Worm (Caenorhabditis elegans) whole organism, L4 larva: ENCODE measurements around the gene F01G10.10.

Experiments used
- D1046.2 ChIP-seq: fragments of 200-800 bp; sonication (Bioruptor generic); IDR thresholded peaks from 2 replicates; pipeline ENCODE4 v1.3.6; 2022; ENCODE audit warnings: missing genetic modification characterization, missing compliant biosample characterization
- R02D3.7 ChIP-seq: fragments of 150-350 bp; sonication (generic microtip); optimal IDR thresholded peaks from 3 replicates; lab custom pipeline; 2014; ENCODE audit warnings: missing biosample characterization, missing genetic modification characterization
- dmd-9 ChIP-seq: fragments of 200-800 bp; sonication (Bioruptor generic); IDR thresholded peaks from 2 replicates; pipeline ENCODE4 v1.3.6; 2022; ENCODE audit warnings: missing genetic modification reagents, missing genetic modification characterization, missing compliant biosample characterization
- hlh-11 ChIP-seq: fragments of 200-800 bp; sonication (Bioruptor generic); optimal IDR thresholded peaks from 2 replicates; lab custom pipeline; 2018; ENCODE audit warnings: mild to moderate bottlenecking, missing genetic modification characterization, missing compliant biosample characterization
- mes-2 ChIP-seq: sonication (generic microtip); optimal IDR thresholded peaks from 2 replicates; lab custom pipeline; 2016; ENCODE audit warnings: missing genotype, mild to moderate bottlenecking, missing genetic modification characterization, missing compliant biosample characterization; ENCODE audit not compliant: poor library complexity, severe bottlenecking
- nhr-11 ChIP-seq: fragments of 150-350 bp; optimal IDR thresholded peaks from 2 replicates; lab custom pipeline; 2014; ENCODE audit warnings: missing biosample characterization, missing genetic modification characterization
- nhr-237 ChIP-seq: sonication (generic microtip); optimal IDR thresholded peaks from 2 replicates; lab custom pipeline; 2017; ENCODE audit warnings: missing biosample characterization, missing genetic modification characterization
- nhr-77 ChIP-seq: fragments of 150-350 bp; optimal IDR thresholded peaks from 2 replicates; lab custom pipeline; 2014; ENCODE audit warnings: missing biosample characterization, missing genetic modification characterization
- skn-1 ChIP-seq: fragments of 150-350 bp; optimal IDR thresholded peaks from 2 replicates; lab custom pipeline; 2014; ENCODE audit warnings: missing biosample characterization, missing genetic modification characterization
- snpc-4 ChIP-seq: fragments of 150-350 bp; optimal IDR thresholded peaks from 2 replicates; lab custom pipeline; 2014; ENCODE audit warnings: missing biosample characterization, missing genetic modification characterization
- unc-62 ChIP-seq, 3 experiments: fragments of 150-350 bp in 1 of 3; sonication (generic microtip); optimal IDR thresholded peaks in 2 of 3; peaks in 1 of 3; 1 replicate in 1 of 3; 2 replicates in 2 of 3; lab custom pipeline; 2014 to 2017; ENCODE audit warnings: missing biosample characterization in 3 of 3, missing genetic modification characterization in 3 of 3, missing genetic modification reagents in 3 of 3, missing genotype in 1 of 3
- ztf-11 ChIP-seq: fragments of 150-350 bp; optimal IDR thresholded peaks from 2 replicates; lab custom pipeline; 2014; ENCODE audit warnings: missing biosample characterization, missing genetic modification characterization

- TF ChIP-seq mes-2 = peak; percentile 70
- TF ChIP-seq R02D3.7 (tag; lab: Kevin White, UChicago) = no peak
- TF ChIP-seq hlh-11 (tag; lab: Kevin White, UChicago) = peak; percentile 96
- TF ChIP-seq nhr-11 = peak; percentile 96
- TF ChIP-seq nhr-77 (tag; lab: Kevin White, UChicago) = peak; percentile 82
- TF ChIP-seq nhr-237 = no peak
- TF ChIP-seq snpc-4 (tag; lab: Kevin White, UChicago) = no peak
- no peak for TF ChIP-seq ztf-11 (tag; lab: Kevin White, UChicago)
- TF ChIP-seq unc-62 (GFP tag; optimal IDR thresholded peaks at IDR 0.05 in 1 of 2; lab: Kevin White, UChicago) = peak in 1 of 2 experiments; percentile 100
- no peak for TF ChIP-seq unc-62 (tag; optimal IDR thresholded peaks at IDR 0.05; lab: Kevin White, UChicago)
- TF ChIP-seq D1046.2 (GFP tag; lab: Robert Waterston, UW) = no peak
- no peak for TF ChIP-seq skn-1 (tag; lab: Kevin White, UChicago)
- no peak for TF ChIP-seq dmd-9 (GFP tag; lab: Robert Waterston, UW)
Measured at ce11 chrIV:10252350-10252792, 6.4 kb downstream of the F01G10.10 start.
